Worm (Caenorhabditis elegans) whole organism, late embryonic: ENCODE measurements around the gene F47B8.1.
"Not testable (repeated sequence)": the region's sequence is repeated elsewhere in the genome, so short reads cannot be mapped to it uniquely, and the experiment has no call there.

ENCODE experiments used
- ceh-22 ChIP-seq: sonication (generic microtip); optimal IDR thresholded peaks from 2 replicates; lab custom pipeline; 2017; ENCODE audit warnings: missing biosample characterization, missing genetic modification characterization
- fkh-10 ChIP-seq: fragments of 150-350 bp; optimal IDR thresholded peaks from 2 replicates; lab custom pipeline; 2014; ENCODE audit warnings: missing biosample characterization, missing genetic modification reagents, missing genetic modification characterization
- hlh-13 ChIP-seq: fragments of 200-800 bp; sonication (Bioruptor generic); optimal IDR thresholded peaks from 2 replicates; lab custom pipeline; 2018; ENCODE audit warnings: mild to moderate bottlenecking, missing genetic modification characterization, missing compliant biosample characterization
- lin-11 ChIP-seq: fragments of 200-800 bp; sonication (Bioruptor generic); optimal IDR thresholded peaks from 2 replicates; lab custom pipeline; 2018; ENCODE audit warnings: mild to moderate bottlenecking, missing genetic modification characterization, missing compliant biosample characterization

- not testable (repeated sequence) for TF ChIP-seq hlh-13 (GFP tag; lab: Kevin White, UChicago); ceh-22; fkh-10; lin-11 (tag; lab: Kevin White, UChicago)
Measured at ce11 chrV:14309632-14310031, 4.5 kb downstream of the F47B8.1 start, which contains the start of gene F14D7.14.
